Worm (Caenorhabditis elegans): Measurements from ENCODE around the gene C01G6.9.
A peak's percentile ranks its signal among the peaks of the same experiment; 100 is the strongest.

C01G6.9 gene

ce11 chrII:9329474-9329873 is 33.9 kb upstream of the C01G6.9 start, which contains the start of gene wbp-2:
Gene wbp-2 (plus strand): TSS chrII:9329774.
- TF ChIP-seq blmp-1 (tag; optimal IDR thresholded peaks at IDR 0.05) (no peak), alr-1 (tag; optimal IDR thresholded peaks at IDR 0.05; ENCODE audit: borderline replicate concordance) (no peak), tlp-1 (tag; optimal IDR thresholded peaks at IDR 0.05) (no peak), dpl-1 (GFP tag; optimal IDR thresholded peaks at IDR 0.05) (no peak), ztf-4 (tag; optimal IDR thresholded peaks at IDR 0.05) (no peak), dsc-1 (tag; optimal IDR thresholded peaks at IDR 0.05) (no peak), pqm-1 (tag; optimal IDR thresholded peaks at IDR 0.05) (no peak), isw-1 (GFP tag; IDR thresholded peaks at IDR 0.05) (no peak), mdl-1 (tag; optimal IDR thresholded peaks at IDR 0.05) (no peak), grh-1 (GFP tag; IDR thresholded peaks at IDR 0.05) (no peak), zag-1 (tag; optimal IDR thresholded peaks at IDR 0.05) (no peak), fkh-10 (GFP tag; optimal IDR thresholded peaks at IDR 0.05) (no peak), Y116A8C.19 (tag; optimal IDR thresholded peaks at IDR 0.05; ENCODE audit: borderline replicate concordance) (no peak), lin-35 (GFP tag; optimal IDR thresholded peaks at IDR 0.05) (no peak), nhr-84 (tag; optimal IDR thresholded peaks at IDR 0.05) (no peak)

- no peak for TF ChIP-seq isw-1 (GFP tag; IDR thresholded peaks at IDR 0.05)
- TF ChIP-seq elt-2 (tag; optimal IDR thresholded peaks at IDR 0.05): peak; percentile 20
These were observed 29.9 kb upstream of the C01G6.9 start for ce11 chrII:9325555-9325954.

- TF ChIP-seq hlh-4 (tag; optimal IDR thresholded peaks at IDR 0.05) (no peak), tbx-2 (tag; optimal IDR thresholded peaks at IDR 0.05) (no peak), mep-1 (tag; optimal IDR thresholded peaks at IDR 0.05) (peak; percentile 19), mef-2 (tag; optimal IDR thresholded peaks at IDR 0.05) (no peak), nhr-71 (tag; optimal IDR thresholded peaks at IDR 0.05) (peak; percentile 27), vab-15 (tag; optimal IDR thresholded peaks at IDR 0.05) (no peak), lsy-2 (tag; optimal IDR thresholded peaks at IDR 0.05) (peak in 1 of 2 experiments; percentile 40), xbp-1 (tag; optimal IDR thresholded peaks at IDR 0.05) (no peak), lin-14 (GFP tag; optimal IDR thresholded peaks at IDR 0.05) (peak; percentile 56), efl-1 (optimal IDR thresholded peaks at IDR 0.05) (no peak), efl-1 (GFP tag; optimal IDR thresholded peaks at IDR 0.05 in 1 of 2) (peak in 1 of 2 experiments; percentile 7), zag-1 (tag; optimal IDR thresholded peaks at IDR 0.05) (no peak), zip-4 (GFP tag; optimal IDR thresholded peaks at IDR 0.05) (no peak), unc-62 (GFP tag; optimal IDR thresholded peaks at IDR 0.05) (no peak)
These were observed 29.3 kb upstream of the C01G6.9 start, which contains the start of gene eat-3 for ce11 chrII:9324824-9325351. Gene eat-3 (plus strand): TSS chrII:9324874.

- no peak for TF ChIP-seq unc-98 (GFP tag; IDR thresholded peaks at IDR 0.05)
- TF ChIP-seq dsc-1 (tag; optimal IDR thresholded peaks at IDR 0.05): peak; percentile 18
These were observed 28.0 kb upstream of the C01G6.9 start, which contains the start of gene egli-1 for ce11 chrII:9323660-9324059. Gene egli-1 (plus strand): TSS chrII:9323960.

- no peak for TF ChIP-seq unc-98 (GFP tag; IDR thresholded peaks at IDR 0.05)
- no peak for TF ChIP-seq unc-86 (tag; optimal IDR thresholded peaks at IDR 0.05)
- peak; percentile 26 for TF ChIP-seq C16A3.4 (tag; optimal IDR thresholded peaks at IDR 0.05)
- no peak for TF ChIP-seq pqm-1 (tag; optimal IDR thresholded peaks at IDR 0.05)
- TF ChIP-seq zag-1 (tag; optimal IDR thresholded peaks at IDR 0.05): no peak
- TF ChIP-seq snu-23 (GFP tag; optimal IDR thresholded peaks at IDR 0.05): peak; percentile 7
- TF ChIP-seq elt-2 (tag; optimal IDR thresholded peaks at IDR 0.05): no peak
- TF ChIP-seq C34B4.2 (tag; optimal IDR thresholded peaks at IDR 0.05): no peak
- TF ChIP-seq nhr-84 (tag; optimal IDR thresholded peaks at IDR 0.05): no peak
- TF ChIP-seq efl-3 (GFP tag; optimal IDR thresholded peaks at IDR 0.05): no peak
- no peak for TF ChIP-seq pag-3 (tag; optimal IDR thresholded peaks at IDR 0.05; ENCODE audit: borderline replicate concordance, insufficient read depth)
- TF ChIP-seq nhr-20 (tag; optimal IDR thresholded peaks at IDR 0.05): peak; percentile 4
- no peak for TF ChIP-seq ets-5 (GFP tag; IDR thresholded peaks at IDR 0.05)
- no peak for TF ChIP-seq elt-3 (tag; optimal IDR thresholded peaks at IDR 0.05)
- TF ChIP-seq sox-4 (tag; optimal IDR thresholded peaks at IDR 0.05): no peak
- TF ChIP-seq fos-1 (tag; optimal IDR thresholded peaks at IDR 0.05): no peak
- no peak for TF ChIP-seq ceh-63 (GFP tag; optimal IDR thresholded peaks at IDR 0.05)
- TF ChIP-seq C04F5.9 (tag; optimal IDR thresholded peaks at IDR 0.05): no peak
- TF ChIP-seq egl-27 (tag; optimal IDR thresholded peaks at IDR 0.05): no peak
- TF ChIP-seq irx-1 (tag; optimal IDR thresholded peaks at IDR 0.05): no peak
- no peak for TF ChIP-seq ztf-4 (tag; optimal IDR thresholded peaks at IDR 0.05)
- no peak for TF ChIP-seq mdl-1 (tag; optimal IDR thresholded peaks at IDR 0.05)
These were observed 27.3 kb upstream of the C01G6.9 start, which contains the start of gene rab-39 for ce11 chrII:9322870-9323349. Gene rab-39 (minus strand): TSS chrII:9322920.

Measured in whole organism, L1 larva.